Worm (Caenorhabditis elegans) whole organism, young adult: Measurements from ENCODE around the gene dyf-4.

ENCODE experiments used
- B0019.2 ChIP-seq: fragments of 200-800 bp; sonication (Bioruptor generic); conservative IDR thresholded peaks from 2 replicates; pipeline ENCODE4 v1.3.6; 2022; ENCODE audit warnings: missing genetic modification reagents, missing genetic modification characterization, missing compliant biosample characterization
- B0336.3 ChIP-seq: fragments of 200-800 bp; sonication (Bioruptor generic); IDR thresholded peaks from 2 replicates; pipeline ENCODE4 v1.3.6; 2022; ENCODE audit warnings: missing genetic modification characterization, missing compliant biosample characterization
- D2030.7 ChIP-seq: fragments of 200-800 bp; sonication (Bioruptor generic); IDR thresholded peaks from 2 replicates; pipeline ENCODE4 v1.3.6; 2022; ENCODE audit warnings: missing genetic modification reagents, missing genetic modification characterization, missing compliant biosample characterization
- F22D6.2 ChIP-seq: sonication (generic microtip); optimal IDR thresholded peaks from 2 replicates; lab custom pipeline; 2016; ENCODE audit warnings: mild to moderate bottlenecking, missing genetic modification characterization, missing compliant biosample characterization
- F49E8.2 ChIP-seq: sonication (generic microtip); optimal IDR thresholded peaks from 3 replicates; lab custom pipeline; 2017; ENCODE audit warnings: missing genetic modification characterization, mild to moderate bottlenecking, missing compliant biosample characterization, antibody characterized with exemption, moderate library complexity; ENCODE audit not compliant: insufficient read depth
- F52B5.7 ChIP-seq: sonication (generic microtip); optimal IDR thresholded peaks from 2 replicates; lab custom pipeline; 2016; ENCODE audit warnings: mild to moderate bottlenecking, missing genetic modification characterization, missing compliant biosample characterization
- F55B11.4 ChIP-seq: sonication (generic microtip); optimal IDR thresholded peaks from 2 replicates; lab custom pipeline; 2016; ENCODE audit warnings: missing compliant biosample characterization, missing genetic modification characterization, borderline replicate concordance; ENCODE audit not compliant: insufficient read depth
- F57C9.4 ChIP-seq: sonication (generic microtip); optimal IDR thresholded peaks from 2 replicates; lab custom pipeline; 2017; ENCODE audit warnings: mild to moderate bottlenecking, missing genetic modification characterization, missing compliant biosample characterization
- Y53G8AR.9 ChIP-seq: fragments of 200-800 bp; sonication (Bioruptor generic); conservative IDR thresholded peaks from 2 replicates; pipeline ENCODE4 v1.3.6; 2022; ENCODE audit warnings: missing genetic modification reagents, missing genetic modification characterization, missing compliant biosample characterization
- ZK185.1 ChIP-seq: sonication (generic microtip); optimal IDR thresholded peaks from 2 replicates; lab custom pipeline; 2016; ENCODE audit warnings: mild to moderate bottlenecking, missing genetic modification characterization, missing compliant biosample characterization; ENCODE audit not compliant: poor library complexity, severe bottlenecking
- aptf-3 ChIP-seq: fragments of 200-800 bp; sonication (Bioruptor generic); IDR thresholded peaks from 2 replicates; pipeline ENCODE4 v1.3.6; 2022; ENCODE audit warnings: missing genetic modification characterization, missing compliant biosample characterization
- attf-5 ChIP-seq: fragments of 200-800 bp; sonication (Bioruptor generic); optimal IDR thresholded peaks from 2 replicates; lab custom pipeline; 2018; ENCODE audit warnings: mild to moderate bottlenecking, missing genetic modification characterization, missing compliant biosample characterization
- attf-6 ChIP-seq: fragments of 200-800 bp; sonication (Bioruptor generic); IDR thresholded peaks from 2 replicates; pipeline ENCODE4 v1.3.6; 2022; ENCODE audit warnings: missing genetic modification reagents, missing genetic modification characterization, missing compliant biosample characterization
- bed-1 ChIP-seq: fragments of 200-800 bp; sonication (Bioruptor generic); IDR thresholded peaks from 2 replicates; pipeline ENCODE4 v1.3.6; 2022; ENCODE audit warnings: missing genetic modification reagents, missing genetic modification characterization, missing compliant biosample characterization
- bed-2 ChIP-seq: fragments of 200-800 bp; sonication (Bioruptor generic); IDR thresholded peaks from 2 replicates; pipeline ENCODE4 v1.3.6; 2022; ENCODE audit warnings: missing genetic modification reagents, missing genetic modification characterization, missing compliant biosample characterization
- ccch-3 ChIP-seq: fragments of 200-800 bp; sonication (Bioruptor generic); optimal IDR thresholded peaks from 2 replicates; lab custom pipeline; 2018; ENCODE audit warnings: mild to moderate bottlenecking, missing genetic modification characterization, missing compliant biosample characterization
- ceh-40 ChIP-seq: fragments of 200-800 bp; sonication (Bioruptor generic); IDR thresholded peaks from 2 replicates; pipeline ENCODE4 v1.3.6; 2022; ENCODE audit warnings: missing genetic modification characterization, missing compliant biosample characterization
- ceh-58 ChIP-seq: fragments of 200-800 bp; sonication (Bioruptor generic); IDR thresholded peaks from 2 replicates; pipeline ENCODE4 v1.3.6; 2022; ENCODE audit warnings: missing genetic modification characterization, missing compliant biosample characterization
- ceh-79 ChIP-seq: sonication (generic microtip); optimal IDR thresholded peaks from 2 replicates; lab custom pipeline; 2017; ENCODE audit warnings: mild to moderate bottlenecking, missing genetic modification characterization, missing compliant biosample characterization
- die-1 ChIP-seq: sonication (generic microtip); optimal IDR thresholded peaks from 2 replicates; lab custom pipeline; 2016; ENCODE audit warnings: missing genotype, mild to moderate bottlenecking, missing genetic modification characterization, missing compliant biosample characterization
- egrh-3 ChIP-seq: fragments of 200-800 bp; sonication (Bioruptor generic); IDR thresholded peaks from 2 replicates; pipeline ENCODE4 v1.3.6; 2022; ENCODE audit warnings: missing genetic modification reagents, missing genetic modification characterization, missing compliant biosample characterization
- him-1 ChIP-seq: sonication (generic microtip); optimal IDR thresholded peaks from 2 replicates; lab custom pipeline; 2016; ENCODE audit warnings: missing genotype, missing genetic modification reagents, missing genetic modification characterization, missing compliant biosample characterization
- hlh-26 ChIP-seq: fragments of 200-800 bp; sonication (Bioruptor generic); conservative IDR thresholded peaks from 2 replicates; pipeline ENCODE4 v1.3.6; 2022; ENCODE audit warnings: missing genetic modification reagents, missing genetic modification characterization, missing compliant biosample characterization
- hmg-20 ChIP-seq: fragments of 200-800 bp; sonication (Bioruptor generic); IDR thresholded peaks from 2 replicates; pipeline ENCODE4 v1.3.6; 2022; ENCODE audit warnings: missing genetic modification reagents, missing genetic modification characterization, missing compliant biosample characterization
- hrde-1 ChIP-seq: sonication (generic microtip); optimal IDR thresholded peaks from 2 replicates; lab custom pipeline; 2016; ENCODE audit warnings: missing genetic modification characterization, mild to moderate bottlenecking, missing compliant biosample characterization, moderate library complexity, missing genotype, missing genetic modification reagents, borderline replicate concordance
- let-607 ChIP-seq, 2 experiments: fragments of 200-800 bp in 1 of 2; sonication (Bioruptor generic) in 1 of 2; sonication (generic microtip) in 1 of 2; optimal IDR thresholded peaks; 2 replicates each; lab custom pipeline; 2016 to 2018; ENCODE audit warnings: mild to moderate bottlenecking in 2 of 2, missing compliant biosample characterization in 2 of 2, missing genetic modification characterization in 2 of 2, moderate library complexity in 2 of 2, missing genotype in 1 of 2
- lin-54 ChIP-seq: fragments of 200-800 bp; sonication (Bioruptor generic); optimal IDR thresholded peaks from 2 replicates; lab custom pipeline; 2018; ENCODE audit warnings: mild to moderate bottlenecking, missing genetic modification characterization, missing compliant biosample characterization
- lir-1 ChIP-seq: fragments of 200-800 bp; sonication (Bioruptor generic); conservative IDR thresholded peaks from 2 replicates; pipeline ENCODE4 v1.3.6; 2022; ENCODE audit warnings: missing genetic modification reagents, missing genetic modification characterization, missing compliant biosample characterization
- lsl-1 ChIP-seq: fragments of 200-800 bp; sonication (Bioruptor generic); optimal IDR thresholded peaks from 2 replicates; lab custom pipeline; 2018; ENCODE audit warnings: mild to moderate bottlenecking, missing genetic modification characterization, moderate library complexity, missing compliant biosample characterization
- madf-3 ChIP-seq: fragments of 200-800 bp; sonication (Bioruptor generic); IDR thresholded peaks from 2 replicates; pipeline ENCODE4 v1.3.6; 2022; ENCODE audit warnings: missing genetic modification reagents, missing genetic modification characterization, missing compliant biosample characterization
- madf-6 ChIP-seq: fragments of 200-800 bp; sonication (Bioruptor generic); IDR thresholded peaks from 2 replicates; pipeline ENCODE4 v1.3.6; 2022; ENCODE audit warnings: missing genetic modification reagents, missing genetic modification characterization, missing compliant biosample characterization
- mcd-1 ChIP-seq: fragments of 200-800 bp; sonication (Bioruptor generic); IDR thresholded peaks from 2 replicates; pipeline ENCODE4 v1.3.6; 2022; ENCODE audit warnings: missing genetic modification reagents, missing genetic modification characterization, missing compliant biosample characterization
- nfyb-1 ChIP-seq: fragments of 200-800 bp; sonication (Bioruptor generic); IDR thresholded peaks from 2 replicates; pipeline ENCODE4 v1.3.6; 2022; ENCODE audit warnings: missing genetic modification reagents, missing genetic modification characterization, missing compliant biosample characterization
- nhr-27 ChIP-seq: fragments of 200-800 bp; sonication (Bioruptor generic); optimal IDR thresholded peaks from 2 replicates; lab custom pipeline; 2018; ENCODE audit warnings: mild to moderate bottlenecking, missing genetic modification characterization, moderate library complexity, missing compliant biosample characterization
- repo-1 ChIP-seq: sonication (generic microtip); optimal IDR thresholded peaks from 2 replicates; lab custom pipeline; 2017; ENCODE audit warnings: mild to moderate bottlenecking, missing genetic modification characterization, missing compliant biosample characterization
- rpc-1 ChIP-seq, 2 experiments: fragments of 150-350 bp in 1 of 2; sonication (generic microtip) in 1 of 2; optimal IDR thresholded peaks; 2 replicates each; lab custom pipeline; 2014 to 2018; ENCODE audit warnings: missing biosample characterization in 1 of 2, missing genetic modification characterization in 1 of 2, missing genetic modification reagents in 1 of 2, missing genotype in 1 of 2
- snpc-1.3 ChIP-seq: sonication (generic microtip); optimal IDR thresholded peaks from 2 replicates; lab custom pipeline; 2017; ENCODE audit warnings: missing genetic modification characterization, mild to moderate bottlenecking, missing compliant biosample characterization, antibody characterized with exemption, moderate library complexity, missing genotype, missing genetic modification reagents; ENCODE audit not compliant: insufficient read depth
- snpc-3.4 ChIP-seq: sonication (generic microtip); optimal IDR thresholded peaks from 2 replicates; lab custom pipeline; 2017; ENCODE audit warnings: missing genetic modification characterization, mild to moderate bottlenecking, missing compliant biosample characterization, antibody characterized with exemption, moderate library complexity, missing genotype, missing genetic modification reagents
- snpc-4 ChIP-seq, 5 experiments: fragments of 150-350 bp in 1 of 5; sonication (generic microtip) in 4 of 5; optimal IDR thresholded peaks; 2 replicates each; lab custom pipeline; 2014 to 2018; ENCODE audit warnings: missing genetic modification characterization in 5 of 5, missing biosample characterization in 3 of 5, antibody characterized with exemption in 2 of 5, mild to moderate bottlenecking in 2 of 5, missing compliant biosample characterization in 2 of 5, missing genotype in 2 of 5, moderate library complexity in 2 of 5, missing genetic modification reagents in 1 of 5
- unc-130 ChIP-seq: sonication (generic microtip); optimal IDR thresholded peaks from 2 replicates; lab custom pipeline; 2016; ENCODE audit warnings: missing genetic modification reagents, missing genetic modification characterization, missing compliant biosample characterization
- unc-62 ChIP-seq: fragments of 150-350 bp; optimal IDR thresholded peaks from 2 replicates; lab custom pipeline; 2014; ENCODE audit warnings: missing biosample characterization, missing genetic modification reagents, missing genetic modification characterization
- ztf-26 ChIP-seq: sonication (generic microtip); optimal IDR thresholded peaks from 2 replicates; lab custom pipeline; 2017; ENCODE audit warnings: missing genetic modification characterization, missing compliant biosample characterization

dyf-4 gene

ce11 chrV:12525526-12525925 lies at the start of gene dyf-4:
Gene dyf-4, minus strand, starts transcription at chrV:12525738.
- no peak for TF ChIP-seq F22D6.2 (tag; lab: Kevin White, UChicago)
- TF ChIP-seq bed-2 (GFP tag; lab: Robert Waterston, UW) = no peak
- no peak for TF ChIP-seq nhr-27 (tag; lab: Kevin White, UChicago)
- no peak for TF ChIP-seq hlh-26 (GFP tag; lab: Robert Waterston, UW)
- TF ChIP-seq him-1 (tag; lab: Kevin White, UChicago) = no peak
- no peak for TF ChIP-seq attf-5 (GFP tag; lab: Kevin White, UChicago)
- no peak for TF ChIP-seq attf-6 (GFP tag; lab: Robert Waterston, UW)
- no peak for TF ChIP-seq let-607 (tag; optimal IDR thresholded peaks at IDR 0.05; lab: Kevin White, UChicago)
- TF ChIP-seq nfyb-1 (GFP tag; lab: Robert Waterston, UW) = no peak
- TF ChIP-seq aptf-3 (GFP tag; lab: Robert Waterston, UW) = no peak

- no peak for TF ChIP-seq lir-1 (GFP tag; lab: Robert Waterston, UW)
- TF ChIP-seq rpc-1 (optimal IDR thresholded peaks at IDR 0.05; lab: Kevin White, UChicago) = no peak
- TF ChIP-seq rpc-1 (tag; optimal IDR thresholded peaks at IDR 0.05; lab: Kevin White, UChicago) = no peak
- TF ChIP-seq unc-130 (GFP tag; lab: Kevin White, UChicago) = no peak
- no peak for TF ChIP-seq bed-1
- TF ChIP-seq egrh-3 (GFP tag; lab: Robert Waterston, UW) = no peak
- TF ChIP-seq ceh-58 (GFP tag; lab: Robert Waterston, UW) = no peak
- TF ChIP-seq snpc-3.4 (tag; lab: Kevin White, UChicago) = no peak
- no peak for TF ChIP-seq repo-1 (tag; lab: Kevin White, UChicago)
- no peak for TF ChIP-seq mcd-1 (GFP tag; lab: Robert Waterston, UW)
- TF ChIP-seq lin-54 (GFP tag; lab: Kevin White, UChicago) = no peak
- TF ChIP-seq B0019.2 (GFP tag; lab: Robert Waterston, UW) = no peak
- TF ChIP-seq F52B5.7 (tag; lab: Kevin White, UChicago) = no peak
- no peak for TF ChIP-seq Y53G8AR.9 (GFP tag; lab: Robert Waterston, UW)
- TF ChIP-seq hmg-20 (GFP tag; lab: Robert Waterston, UW) = no peak
- TF ChIP-seq him-1 (tag; lab: Kevin White, UChicago) = no peak
- no peak for TF ChIP-seq ceh-79
- TF ChIP-seq snpc-4 (GFP tag; optimal IDR thresholded peaks at IDR 0.05; lab: Kevin White, UChicago) = no peak
- TF ChIP-seq snpc-4 (tag; optimal IDR thresholded peaks at IDR 0.05; lab: Kevin White, UChicago) = no peak
- no peak for TF ChIP-seq madf-3 (GFP tag; lab: Robert Waterston, UW)
- TF ChIP-seq ZK185.1 (tag; lab: Kevin White, UChicago) = no peak
These were observed 44.7 kb upstream of the dyf-4 start for ce11 chrV:12570271-12570670.

- TF ChIP-seq ceh-79 = no peak
- no peak for TF ChIP-seq hrde-1 (tag; lab: Kevin White, UChicago)
- TF ChIP-seq lsl-1 (GFP tag; lab: Kevin White, UChicago) = no peak
These were observed 42.3 kb upstream of the dyf-4 start, which contains the start of gene E02A10.4 for ce11 chrV:12567850-12568249. Gene E02A10.4, minus strand, starts transcription at chrV:12567950.

ce11 chrV:12567312-12567711 lies 41.8 kb upstream of the dyf-4 start:
- TF ChIP-seq D2030.7 (GFP tag; lab: Robert Waterston, UW) (no peak), F49E8.2 (tag; lab: Kevin White, UChicago) (no peak), ccch-3 (GFP tag; lab: Kevin White, UChicago) (no peak), snpc-4 (GFP tag; optimal IDR thresholded peaks at IDR 0.05; lab: Kevin White, UChicago) (no peak), snpc-4 (tag; optimal IDR thresholded peaks at IDR 0.05; lab: Kevin White, UChicago) (no peak), F57C9.4 (tag; lab: Kevin White, UChicago) (no peak), F55B11.4 (no peak), madf-6 (GFP tag; lab: Robert Waterston, UW) (no peak), B0336.3 (GFP tag; lab: Robert Waterston, UW) (no peak), hmg-20 (GFP tag; lab: Robert Waterston, UW) (no peak), unc-62 (no peak), ceh-40 (GFP tag; lab: Robert Waterston, UW) (no peak), bed-1 (no peak), die-1 (tag; lab: Kevin White, UChicago) (no peak), snpc-1.3 (no peak), ztf-26 (tag; lab: Kevin White, UChicago) (no peak)
- TF ChIP-seq, all 124 proteins: peak for 0
